Worm (Caenorhabditis elegans): Measurements from ENCODE around the gene sdz-36.

DNA sequence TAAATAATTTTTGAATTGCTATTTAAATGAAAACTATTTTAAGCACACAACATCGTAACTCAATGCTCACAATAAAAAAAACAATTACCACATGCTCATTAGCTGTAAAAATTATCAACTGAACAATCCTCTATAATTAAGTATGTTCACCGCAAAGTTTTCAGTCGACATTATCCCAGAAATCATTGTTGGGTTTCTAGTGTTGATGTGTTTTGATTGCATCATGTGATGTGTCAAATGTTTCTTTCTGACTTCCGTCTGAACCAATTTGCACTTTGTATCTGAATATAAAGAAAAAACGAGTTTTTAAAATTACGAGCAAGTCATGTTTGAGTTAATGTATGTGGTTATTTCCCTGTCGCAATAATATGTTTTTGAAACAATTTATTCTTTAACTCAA, 27.1 kb downstream of the sdz-36 start:
- TF ChIP-seq skn-1 (tag; optimal IDR thresholded peaks at IDR 0.05) (no peak), saeg-2 (GFP tag; IDR thresholded peaks at IDR 0.05) (no peak), ceh-44 (GFP tag; IDR thresholded peaks at IDR 0.05) (no peak), aha-1 (tag) (peak; percentile 86), dmd-8 (GFP tag; IDR thresholded peaks at IDR 0.05) (no peak), fos-1 (tag; optimal IDR thresholded peaks at IDR 0.05) (no peak), nhr-76 (tag; optimal IDR thresholded peaks at IDR 0.05) (no peak), ztf-7 (tag; optimal IDR thresholded peaks at IDR 0.05) (peak; percentile 95), egl-43 (GFP tag; IDR thresholded peaks at IDR 0.05) (no peak), unc-62 (GFP tag; optimal IDR thresholded peaks at IDR 0.05 in 1 of 2) (peak in 1 of 2 experiments; percentile 16), unc-62 (tag; optimal IDR thresholded peaks at IDR 0.05) (no peak)

Data from whole organism, L4 larva.